Worm (Caenorhabditis elegans) whole organism, L2 larva: ENCODE data around the gene Y82E9BR.20.

Experiments
- ceh-82 ChIP-seq: fragments of 150-350 bp; optimal IDR thresholded peaks from 2 replicates; lab custom pipeline; 2014; ENCODE audit warnings: missing biosample characterization, missing genetic modification characterization
- crh-2 ChIP-seq: sonication (generic microtip); optimal IDR thresholded peaks from 2 replicates; lab custom pipeline; 2017; ENCODE audit warnings: missing biosample characterization, missing genetic modification characterization
- dmd-4 ChIP-seq: sonication (generic microtip); optimal IDR thresholded peaks from 2 replicates; lab custom pipeline; 2017; ENCODE audit warnings: missing biosample characterization, missing genetic modification characterization
- elt-1 ChIP-seq: fragments of 150-350 bp; optimal IDR thresholded peaks from 2 replicates; lab custom pipeline; 2014; ENCODE audit warnings: missing biosample characterization, missing genetic modification characterization
- fos-1 ChIP-seq: fragments of 150-350 bp; optimal IDR thresholded peaks from 2 replicates; lab custom pipeline; 2014; ENCODE audit warnings: missing biosample characterization, missing genetic modification characterization
- lin-11 ChIP-seq: fragments of 150-350 bp; sonication (generic microtip); optimal IDR thresholded peaks from 2 replicates; lab custom pipeline; 2014; ENCODE audit warnings: missing biosample characterization, missing genetic modification characterization, inconsistent platforms, mixed read lengths
- lin-39 ChIP-seq: fragments of 150-350 bp; optimal IDR thresholded peaks from 2 replicates; lab custom pipeline; 2014; ENCODE audit warnings: missing biosample characterization, missing genetic modification reagents, missing genetic modification characterization
- nhr-77 ChIP-seq: fragments of 150-350 bp; optimal IDR thresholded peaks from 2 replicates; lab custom pipeline; 2014; ENCODE audit warnings: missing biosample characterization, missing genetic modification characterization

ce11 chrIII:1392763-1393162, 18.6 kb downstream of the Y82E9BR.20 start:
- TF ChIP-seq elt-1 (tag; lab: Kevin White, UChicago) (no peak), lin-39 (tag; lab: Kevin White, UChicago) (no peak), lin-11 (tag; lab: Kevin White, UChicago) (no peak), fos-1 (peak; percentile 84), ceh-82 (tag; lab: Kevin White, UChicago) (no peak), nhr-77 (tag; lab: Kevin White, UChicago) (no peak), dmd-4 (tag; lab: Kevin White, UChicago) (no peak), crh-2 (tag; lab: Kevin White, UChicago) (peak; percentile 44)
